Fruit fly (Drosophila melanogaster) whole organism, embryonic: ENCODE data around the gene Ccn.

Source experiments
- C15 ChIP-seq: fragments of 200-800 bp; sonication (Bioruptor generic); IDR thresholded peaks from 3 replicates; pipeline ENCODE4 v1.3.6; 2022; ENCODE audit warnings: missing biosample characterization, missing genetic modification characterization
- CG10267 ChIP-seq: fragments of 200-800 bp; sonication (Bioruptor generic); optimal IDR thresholded peaks from 2 replicates; lab custom pipeline; 2018; ENCODE audit warnings: missing biosample characterization, mild to moderate bottlenecking, missing genetic modification characterization, moderate library complexity
- CG11504 ChIP-seq: fragments of 200-800 bp; sonication (Bioruptor generic); optimal IDR thresholded peaks from 3 replicates; lab custom pipeline; 2019; ENCODE audit warnings: missing biosample characterization, mild to moderate bottlenecking, missing genetic modification characterization, moderate library complexity
- CG12942 ChIP-seq: fragments of 200-800 bp; sonication (Bioruptor generic); optimal IDR thresholded peaks from 3 replicates; lab custom pipeline; 2016; ENCODE audit warnings: missing biosample characterization, missing genetic modification characterization
- CG13296 ChIP-seq: fragments of 200-800 bp; sonication (Bioruptor generic); optimal IDR thresholded peaks from 3 replicates; lab custom pipeline; 2018; ENCODE audit warnings: missing biosample characterization, mild to moderate bottlenecking, missing genetic modification characterization
- CG14050 ChIP-seq: fragments of 200-800 bp; sonication (Bioruptor generic); IDR thresholded peaks from 3 replicates; pipeline ENCODE4 v1.3.6; 2022; ENCODE audit warnings: missing biosample characterization, missing genetic modification characterization
- CG15269 ChIP-seq: fragments of 200-800 bp; sonication (Bioruptor generic); optimal IDR thresholded peaks from 2 replicates; lab custom pipeline; 2018; ENCODE audit warnings: missing biosample characterization, mild to moderate bottlenecking, missing genetic modification characterization, moderate library complexity
- CG15514 ChIP-seq: fragments of 200-800 bp; sonication (Bioruptor generic); optimal IDR thresholded peaks from 3 replicates; lab custom pipeline; 2017; ENCODE audit warnings: missing biosample characterization, missing genetic modification characterization, mild to moderate bottlenecking, moderate library complexity, missing genetic modification reagents
- CG2199 ChIP-seq: fragments of 200-800 bp; sonication (Bioruptor generic); IDR thresholded peaks from 3 replicates; pipeline ENCODE4 v1.3.6; 2022; ENCODE audit warnings: missing biosample characterization, missing genetic modification characterization
- CG2202 ChIP-seq: fragments of 200-800 bp; sonication (Bioruptor generic); optimal IDR thresholded peaks from 2 replicates; lab custom pipeline; 2018; ENCODE audit warnings: missing biosample characterization, mild to moderate bottlenecking, missing genetic modification characterization
- CG2678 ChIP-seq: fragments of 200-800 bp; sonication (Bioruptor generic); optimal IDR thresholded peaks from 3 replicates; lab custom pipeline; 2019; ENCODE audit warnings: missing biosample characterization, mild to moderate bottlenecking, missing genetic modification characterization, moderate library complexity
- CG30403 ChIP-seq: fragments of 200-800 bp; sonication (Bioruptor generic); optimal IDR thresholded peaks from 3 replicates; lab custom pipeline; 2016; ENCODE audit warnings: missing biosample characterization, missing genetic modification characterization
- CG34376 ChIP-seq: fragments of 200-800 bp; sonication (Bioruptor generic); optimal IDR thresholded peaks from 2 replicates; lab custom pipeline; 2018; ENCODE audit warnings: missing biosample characterization, mild to moderate bottlenecking, missing genetic modification characterization
- CG6175 ChIP-seq: fragments of 200-800 bp; sonication (Bioruptor generic); IDR thresholded peaks from 3 replicates; pipeline ENCODE4 v1.3.6; 2022; ENCODE audit warnings: missing biosample characterization, missing genetic modification characterization
- CG6813 ChIP-seq: fragments of 200-800 bp; sonication (Bioruptor generic); optimal IDR thresholded peaks from 2 replicates; lab custom pipeline; 2017; ENCODE audit warnings: missing biosample characterization, missing genetic modification characterization, mild to moderate bottlenecking, moderate library complexity, missing genetic modification reagents
- CG7556 ChIP-seq: fragments of 200-800 bp; sonication (Bioruptor generic); optimal IDR thresholded peaks from 2 replicates; lab custom pipeline; 2017; ENCODE audit warnings: missing biosample characterization, mild to moderate bottlenecking, missing genetic modification characterization
- CG7987 ChIP-seq: fragments of 200-800 bp; sonication (Bioruptor generic); optimal IDR thresholded peaks from 2 replicates; lab custom pipeline; 2018; ENCODE audit warnings: missing biosample characterization, mild to moderate bottlenecking, missing genetic modification characterization, moderate library complexity
- CG8388 ChIP-seq: fragments of 200-800 bp; sonication (Bioruptor generic); optimal IDR thresholded peaks from 2 replicates; lab custom pipeline; 2019; ENCODE audit warnings: missing biosample characterization, mild to moderate bottlenecking, missing genetic modification characterization, moderate library complexity
- CG9215 ChIP-seq: fragments of 200-800 bp; sonication (Bioruptor generic); IDR thresholded peaks from 2 replicates; pipeline ENCODE4 v1.3.6; 2022; ENCODE audit warnings: missing biosample characterization, missing genetic modification characterization
- Doc3 ChIP-seq: fragments of 200-800 bp; sonication (Bioruptor generic); IDR thresholded peaks from 3 replicates; pipeline ENCODE4 v1.3.6; 2022; ENCODE audit warnings: missing biosample characterization, missing genetic modification characterization; ENCODE audit not compliant: partially characterized antibody
- Ets97D ChIP-seq: fragments of 200-800 bp; sonication (Bioruptor generic); optimal IDR thresholded peaks from 3 replicates; lab custom pipeline; 2016; ENCODE audit warnings: missing biosample characterization, missing genetic modification characterization
- GATAe ChIP-seq: fragments of 200-800 bp; sonication (Bioruptor generic); conservative IDR thresholded peaks from 2 replicates; pipeline ENCODE4 v1.3.6; 2022; ENCODE audit warnings: missing biosample characterization, missing genetic modification characterization
- HLH3B ChIP-seq: fragments of 200-800 bp; sonication (Bioruptor generic); IDR thresholded peaks from 2 replicates; pipeline ENCODE4 v1.3.6; 2022; ENCODE audit warnings: missing biosample characterization, missing genetic modification characterization
- Hey ChIP-seq: fragments of 200-800 bp; sonication (Bioruptor generic); optimal IDR thresholded peaks from 3 replicates; lab custom pipeline; 2018; ENCODE audit warnings: missing biosample characterization, mild to moderate bottlenecking, missing genetic modification characterization
- Hr3 ChIP-seq: fragments of 200-800 bp; sonication (Bioruptor generic); optimal IDR thresholded peaks from 3 replicates; lab custom pipeline; 2016; ENCODE audit warnings: missing biosample characterization, missing genetic modification characterization
- Max ChIP-seq: fragments of 200-800 bp; sonication (Bioruptor generic); optimal IDR thresholded peaks from 2 replicates; lab custom pipeline; 2016; ENCODE audit warnings: missing biosample characterization, mild to moderate bottlenecking, missing genetic modification characterization
- Med ChIP-seq: fragments of 200-800 bp; sonication (Bioruptor generic); peaks from one replicate; lab custom pipeline; 2016; ENCODE audit warnings: missing biosample characterization, missing genetic modification characterization, mild to moderate bottlenecking, inconsistent platforms, moderate library complexity
- NC2β ChIP-seq: fragments of 200-800 bp; sonication (Bioruptor generic); optimal IDR thresholded peaks from 2 replicates; lab custom pipeline; 2016; ENCODE audit warnings: missing biosample characterization, missing genetic modification characterization
- Nf-YB ChIP-seq: fragments of 200-800 bp; sonication (Bioruptor generic); optimal IDR thresholded peaks from 3 replicates; lab custom pipeline; 2019; ENCODE audit warnings: missing biosample characterization, mild to moderate bottlenecking, missing genetic modification characterization, moderate library complexity
- Sox100B ChIP-seq: fragments of 200-800 bp; sonication (Bioruptor generic); optimal IDR thresholded peaks from 3 replicates; lab custom pipeline; 2018; ENCODE audit warnings: missing biosample characterization, mild to moderate bottlenecking, missing genetic modification characterization
- Stat92E ChIP-seq, 3 experiments: fragments of >200 bp in 2 of 3; fragments of 200-800 bp in 1 of 3; sonication (Bioruptor generic) in 1 of 3; optimal IDR thresholded peaks; 2 replicates each; lab custom pipeline; 2017 to 2019; ENCODE audit warnings: missing biosample characterization in 3 of 3, missing genetic modification characterization in 3 of 3, mild to moderate bottlenecking in 1 of 3, moderate library complexity in 1 of 3
- ase ChIP-seq: fragments of 200-800 bp; sonication (Bioruptor generic); IDR thresholded peaks from 3 replicates; pipeline ENCODE4 v1.3.6; 2022; ENCODE audit warnings: missing biosample characterization, missing genetic modification characterization
- bigmax ChIP-seq: fragments of 200-800 bp; sonication (Bioruptor generic); optimal IDR thresholded peaks from 2 replicates; lab custom pipeline; 2018; ENCODE audit warnings: missing biosample characterization, mild to moderate bottlenecking, missing genetic modification characterization
- chinmo ChIP-seq: fragments of 200-800 bp; sonication (Bioruptor generic); IDR thresholded peaks from 4 replicates; pipeline ENCODE4 v1.3.6; 2022; ENCODE audit warnings: missing biosample characterization, missing genetic modification characterization; ENCODE audit not compliant: partially characterized antibody
- cwo ChIP-seq: fragments of 200-800 bp; sonication (Bioruptor generic); optimal IDR thresholded peaks from 3 replicates; lab custom pipeline; 2017; ENCODE audit warnings: missing biosample characterization, missing genetic modification characterization, mild to moderate bottlenecking, moderate library complexity, missing genetic modification reagents
- dimm ChIP-seq: fragments of 200-800 bp; sonication (Bioruptor generic); IDR thresholded peaks from 2 replicates; pipeline ENCODE4 v1.3.6; 2022; ENCODE audit warnings: missing biosample characterization, missing genetic modification characterization
- exex ChIP-seq: fragments of 200-800 bp; sonication (Bioruptor generic); optimal IDR thresholded peaks from 4 replicates; lab custom pipeline; 2018; ENCODE audit warnings: missing biosample characterization, mild to moderate bottlenecking, missing genetic modification characterization, moderate library complexity
- ham ChIP-seq: fragments of 200-800 bp; sonication (Bioruptor generic); IDR thresholded peaks from 2 replicates; pipeline ENCODE4 v1.3.6; 2022; ENCODE audit warnings: missing biosample characterization, missing genetic modification characterization
- lola ChIP-seq, 3 experiments: fragments of >200 bp in 2 of 3; fragments of 200-800 bp in 1 of 3; sonication (Bioruptor generic) in 1 of 3; optimal IDR thresholded peaks; 2 replicates each; lab custom pipeline; 2017 to 2019; ENCODE audit warnings: missing biosample characterization in 3 of 3, missing genetic modification characterization in 3 of 3, mild to moderate bottlenecking in 1 of 3, moderate library complexity in 1 of 3
- lov ChIP-seq, 2 experiments: fragments of 200-800 bp in 1 of 2; fragments of >200 bp in 1 of 2; sonication (Bioruptor generic) in 1 of 2; IDR thresholded peaks in 1 of 2; optimal IDR thresholded peaks in 1 of 2; 2 replicates in 1 of 2; 3 replicates in 1 of 2; pipeline versions ENCODE4 v1.3.6 to Lab custom; 2017 to 2022; ENCODE audit warnings: missing biosample characterization in 1 of 2, missing genetic modification characterization in 1 of 2
- phol ChIP-seq: fragments of 200-800 bp; sonication (Bioruptor generic); optimal IDR thresholded peaks from 3 replicates; lab custom pipeline; 2018; ENCODE audit warnings: missing biosample characterization, mild to moderate bottlenecking, missing genetic modification characterization, moderate library complexity
- schlank ChIP-seq: fragments of 200-800 bp; sonication (Bioruptor generic); optimal IDR thresholded peaks from 2 replicates; lab custom pipeline; 2018; ENCODE audit warnings: missing biosample characterization, mild to moderate bottlenecking, missing genetic modification characterization
- sd ChIP-seq: fragments of 200-800 bp; sonication (Bioruptor generic); optimal IDR thresholded peaks from 3 replicates; lab custom pipeline; 2018; ENCODE audit warnings: missing biosample characterization, mild to moderate bottlenecking, missing genetic modification characterization, moderate library complexity
- so ChIP-seq: fragments of 200-800 bp; sonication (Bioruptor generic); IDR thresholded peaks from 3 replicates; pipeline ENCODE4 v1.3.6; 2022; ENCODE audit warnings: missing biosample characterization, missing genetic modification characterization
- tin ChIP-seq: fragments of 200-800 bp; sonication (Bioruptor generic); optimal IDR thresholded peaks from 3 replicates; lab custom pipeline; 2016; ENCODE audit warnings: missing biosample characterization, missing genetic modification characterization
- tna ChIP-seq: fragments of 200-800 bp; sonication (Bioruptor generic); IDR thresholded peaks from 2 replicates; pipeline ENCODE4 v1.3.6; 2022; ENCODE audit warnings: missing biosample characterization, missing genetic modification characterization; ENCODE audit not compliant: partially characterized antibody
- zf30C ChIP-seq: fragments of 200-800 bp; sonication (Bioruptor generic); optimal IDR thresholded peaks from 3 replicates; lab custom pipeline; 2018; ENCODE audit warnings: missing biosample characterization, mild to moderate bottlenecking, missing genetic modification characterization

The Ccn gene

dm6 chr3L:17746760-17747159 is 56.9 kb downstream of the Ccn start, which contains the start of gene CG6034:
Gene CG6034, minus strand, starts transcription at chr3L:17746860.
- TF ChIP-seq ase (GFP tag; lab: Robert Waterston, UW) (no peak), Max (GFP tag; lab: Kevin White, UChicago) (no peak), CG6175 (GFP tag; lab: Robert Waterston, UW) (no peak), tin (GFP tag; lab: Kevin White, UChicago) (no peak), CG7556 (no peak), zf30C (no peak), lov (optimal IDR thresholded peaks at IDR 0.05; lab: Kevin White, UChicago) (no peak), lov (GFP tag; IDR thresholded peaks at IDR 0.05; lab: Robert Waterston, UW) (no peak), CG9215 (GFP tag; lab: Robert Waterston, UW) (no peak), Hr3 (GFP tag; lab: Kevin White, UChicago) (no peak), lola (GFP tag; optimal IDR thresholded peaks at IDR 0.05; lab: Kevin White, UChicago) (no peak)

- TF ChIP-seq CG8388 (GFP tag; lab: Kevin White, UChicago): no peak
- no peak for TF ChIP-seq bigmax (GFP tag; lab: Kevin White, UChicago)
- no peak for TF ChIP-seq CG15514
- TF ChIP-seq phol (tag; lab: Kevin White, UChicago): peak; percentile 42
- peak; percentile 44 for TF ChIP-seq Med (GFP tag; lab: Kevin White, UChicago)
- peak; percentile 16 for TF ChIP-seq Ets97D (GFP tag; lab: Kevin White, UChicago)
- no peak for TF ChIP-seq CG11504 (tag; lab: Kevin White, UChicago)
- TF ChIP-seq CG30403 (GFP tag; lab: Kevin White, UChicago): no peak
- TF ChIP-seq CG2202 (tag; lab: Kevin White, UChicago): no peak
Observed at dm6 chr3L:17750488-17750887, 60.7 kb downstream of the Ccn start, which contains the start of gene Adgf-B. Gene Adgf-B, minus strand, starts transcription at chr3L:17750588.

- TF ChIP-seq CG10267 (tag; lab: Kevin White, UChicago) (no peak), CG13296 (GFP tag; lab: Kevin White, UChicago) (no peak), Sox100B (no peak), CG15269 (tag; lab: Kevin White, UChicago) (no peak), CG2678 (tag; lab: Kevin White, UChicago) (no peak), dimm (GFP tag; lab: Robert Waterston, UW) (no peak), CG12942 (GFP tag; lab: Kevin White, UChicago) (no peak), Stat92E (GFP tag; optimal IDR thresholded peaks at IDR 0.05; lab: Kevin White, UChicago) (no peak), so (no peak), sd (tag; lab: Kevin White, UChicago) (no peak), GATAe (GFP tag; lab: Robert Waterston, UW) (peak; percentile 88), tna (no peak), NC2β (no peak), CG34376 (GFP tag; lab: Kevin White, UChicago) (peak; percentile 92), Hey (peak; percentile 91), C15 (GFP tag; lab: Robert Waterston, UW) (no peak), Nf-YB (GFP tag; lab: Kevin White, UChicago) (no peak), chinmo (GFP tag; lab: Robert Waterston, UW) (0 out of 4 replicates have a peak, but pooled peaks have one; percentile 49), schlank (tag; lab: Kevin White, UChicago) (no peak), bigmax (GFP tag; lab: Kevin White, UChicago) (no peak), CG7987 (peak; percentile 40), CG14050 (GFP tag; lab: Robert Waterston, UW) (no peak), CG2199 (no peak), CG6813 (GFP tag; lab: Kevin White, UChicago) (no peak), exex (tag; lab: Kevin White, UChicago) (peak; percentile 96), ham (GFP tag; lab: Robert Waterston, UW) (no peak), Doc3 (GFP tag; lab: Robert Waterston, UW) (no peak), cwo (peak; percentile 83), HLH3B (GFP tag; lab: Robert Waterston, UW) (no peak)
Observed at dm6 chr3L:17754285-17754684, 64.5 kb downstream of the Ccn start.
